Worm (Caenorhabditis elegans) whole organism, L1 larva: ENCODE data around the gene C17B7.8.

Source experiments
- C34B4.2 ChIP-seq: sonication (generic microtip); optimal IDR thresholded peaks from 2 replicates; lab custom pipeline; 2017; ENCODE audit warnings: mild to moderate bottlenecking, missing genetic modification characterization, missing compliant biosample characterization
- ama-1 ChIP-seq: fragments of 150-350 bp; optimal IDR thresholded peaks from 2 replicates; lab custom pipeline; 2014
- egl-13 ChIP-seq: sonication (generic microtip); optimal IDR thresholded peaks from 2 replicates; lab custom pipeline; 2016; ENCODE audit warnings: missing genotype, missing genetic modification reagents, missing genetic modification characterization, missing compliant biosample characterization
- elt-3 ChIP-seq, 6 experiments: fragments of 150-350 bp in 1 of 6; sonication (generic microtip); optimal IDR thresholded peaks; 2 replicates each; lab custom pipeline; 2017 to 2018; ENCODE audit warnings: missing biosample characterization in 6 of 6, missing genetic modification characterization in 6 of 6, inconsistent platforms in 1 of 6
- fos-1 ChIP-seq: fragments of 150-350 bp; optimal IDR thresholded peaks from 2 replicates; lab custom pipeline; 2014; ENCODE audit warnings: missing biosample characterization, missing genetic modification characterization
- lin-35 ChIP-seq, 2 experiments: fragments of 150-350 bp; optimal IDR thresholded peaks; 2 replicates each; lab custom pipeline; 2014; ENCODE audit warnings: missing biosample characterization in 2 of 2, missing genetic modification characterization in 2 of 2, missing genetic modification reagents in 2 of 2
- lir-3 ChIP-seq: sonication (generic microtip); optimal IDR thresholded peaks from 2 replicates; lab custom pipeline; 2016; ENCODE audit warnings: mild to moderate bottlenecking, missing genetic modification characterization, moderate library complexity, missing compliant biosample characterization; ENCODE audit not compliant: poor library complexity
- mdl-1 ChIP-seq, 2 experiments: fragments of 150-350 bp; optimal IDR thresholded peaks; 2 replicates each; lab custom pipeline; 2014 to 2017; ENCODE audit warnings: missing biosample characterization in 2 of 2, missing genetic modification characterization in 2 of 2, inconsistent platforms in 1 of 2
- nhr-11 ChIP-seq: fragments of 150-350 bp; optimal IDR thresholded peaks from 2 replicates; lab custom pipeline; 2014; ENCODE audit warnings: missing biosample characterization, missing genetic modification characterization
- nhr-77 ChIP-seq: fragments of 150-350 bp; optimal IDR thresholded peaks from 2 replicates; lab custom pipeline; 2014; ENCODE audit warnings: missing biosample characterization, missing genetic modification characterization
- skn-1 ChIP-seq: fragments of 150-350 bp; optimal IDR thresholded peaks from 2 replicates; lab custom pipeline; 2014; ENCODE audit warnings: missing biosample characterization, missing genetic modification characterization
- unc-62 ChIP-seq: fragments of 150-350 bp; optimal IDR thresholded peaks from 2 replicates; lab custom pipeline; 2014; ENCODE audit warnings: missing biosample characterization, missing genetic modification reagents, missing genetic modification characterization

DNA sequence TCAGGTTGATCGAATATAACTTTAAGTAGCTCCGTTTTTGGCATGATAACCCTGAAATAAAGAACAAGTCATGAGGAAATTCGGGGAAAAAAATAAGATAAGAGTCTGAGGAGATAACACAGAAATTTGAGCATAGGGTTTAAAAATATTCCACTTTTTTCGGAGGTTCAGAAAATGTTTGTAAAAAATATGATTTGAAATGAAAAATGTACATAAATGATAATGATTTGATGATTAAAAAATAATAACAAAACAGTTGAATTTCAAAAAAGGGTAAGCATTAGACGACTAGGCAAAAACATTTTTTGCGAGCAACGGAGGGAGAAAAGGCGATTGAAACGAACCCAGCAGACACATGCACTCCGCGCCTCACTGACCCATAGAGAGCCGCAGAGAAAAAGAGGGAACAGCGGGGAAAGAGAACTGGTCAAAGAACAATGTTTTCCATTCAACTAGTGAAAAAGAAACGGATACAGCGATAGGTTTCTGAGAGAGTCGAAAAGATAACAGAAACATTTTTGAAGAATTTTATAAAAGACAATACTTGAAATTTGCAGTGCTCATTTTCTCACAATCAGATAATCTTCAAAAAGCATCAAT is 11.9 kb downstream of the C17B7.8 start, which contains the start of gene arrd-18:
- TF ChIP-seq skn-1 (tag; lab: Kevin White, UChicago) (no peak), elt-3 (tag; optimal IDR thresholded peaks at IDR 0.05; lab: Kevin White, UChicago) (no peak), nhr-77 (tag; lab: Kevin White, UChicago) (no peak), lir-3 (tag; lab: Kevin White, UChicago) (no peak), unc-62 (GFP tag; lab: Kevin White, UChicago) (no peak), C34B4.2 (tag; lab: Kevin White, UChicago) (no peak), lin-35 (GFP tag; optimal IDR thresholded peaks at IDR 0.05; lab: Kevin White, UChicago) (no peak), ama-1 (no peak), nhr-11 (no peak), mdl-1 (tag; optimal IDR thresholded peaks at IDR 0.05; lab: Kevin White, UChicago) (no peak), egl-13 (no peak), fos-1 (tag; lab: Kevin White, UChicago) (no peak)
